Worm (Caenorhabditis elegans): ENCODE measurements around the gene C33F10.14.

ce11 chrII:4827734-4828609 is 30.8 kb downstream of the C33F10.14 start, which contains the start of the genes fbxb-88 and tbck-1:
- no peak for TF ChIP-seq efl-3 (GFP tag; optimal IDR thresholded peaks at IDR 0.05)
- TF ChIP-seq unc-62 (GFP tag; optimal IDR thresholded peaks at IDR 0.05): no peak
- no peak for TF ChIP-seq fkh-10 (GFP tag; optimal IDR thresholded peaks at IDR 0.05)
- no peak for TF ChIP-seq snu-23 (GFP tag; optimal IDR thresholded peaks at IDR 0.05)
- no peak for TF ChIP-seq jun-1 (tag; optimal IDR thresholded peaks at IDR 0.05)
- TF ChIP-seq ceh-88 (GFP tag; IDR thresholded peaks at IDR 0.05): no peak
- TF ChIP-seq nhr-11 (tag; optimal IDR thresholded peaks at IDR 0.05): no peak
- peak; percentile 51 for TF ChIP-seq blmp-1 (tag; optimal IDR thresholded peaks at IDR 0.05)
- TF ChIP-seq pag-3 (tag; optimal IDR thresholded peaks at IDR 0.05; ENCODE audit: borderline replicate concordance, insufficient read depth): peak; percentile 13
- TF ChIP-seq nhr-47 (tag; optimal IDR thresholded peaks at IDR 0.05): peak; percentile 68

Measured in whole organism, L1 larva.